ENCODE assay signal across 6 worm cellular contexts in genomic region chrIV:11956387-11956786, ce11.
TF ChIP-seq lines count a peak whose summit lies in the region.

No protein-coding gene starts in this region.

TF ChIP-seq in whole organism, L1 larva, 84 proteins besides CTCF, POLR2A, EP300 and RAD21 (continues in another document):
- TF ChIP-seq C04F5.9 (tag; optimal IDR thresholded peaks at IDR 0.05; lab: Kevin White, UChicago): peak; percentile 79
- TF ChIP-seq ets-5 (GFP tag; IDR thresholded peaks at IDR 0.05; lab: Robert Waterston, UW): no peak
- TF ChIP-seq swsn-7 (tag; optimal IDR thresholded peaks at IDR 0.05; lab: Kevin White, UChicago): peak; percentile 83
- TF ChIP-seq unc-86 (tag; optimal IDR thresholded peaks at IDR 0.05; lab: Kevin White, UChicago): no peak
- peak; percentile 94 for TF ChIP-seq nhr-90 (tag; optimal IDR thresholded peaks at IDR 0.05; lab: Kevin White, UChicago; ENCODE audit: poor library complexity)
- no peak for TF ChIP-seq ces-1 (GFP tag; optimal IDR thresholded peaks at IDR 0.05; lab: Kevin White, UChicago)
- TF ChIP-seq mep-1 (tag; optimal IDR thresholded peaks at IDR 0.05; lab: Kevin White, UChicago): peak; percentile 93
- peak; percentile 99 for TF ChIP-seq nhr-20 (tag; optimal IDR thresholded peaks at IDR 0.05; lab: Kevin White, UChicago)
- TF ChIP-seq C34B4.2 (tag; optimal IDR thresholded peaks at IDR 0.05; lab: Kevin White, UChicago): no peak
- peak; percentile 84 for TF ChIP-seq irx-1 (tag; optimal IDR thresholded peaks at IDR 0.05; lab: Kevin White, UChicago)
- TF ChIP-seq elt-2 (tag; optimal IDR thresholded peaks at IDR 0.05; lab: Kevin White, UChicago): peak; percentile 70
- peak; percentile 90 for TF ChIP-seq tbx-2 (tag; optimal IDR thresholded peaks at IDR 0.05; lab: Kevin White, UChicago)
- TF ChIP-seq egl-27 (tag; optimal IDR thresholded peaks at IDR 0.05; lab: Kevin White, UChicago): peak; percentile 43 to 78
- TF ChIP-seq efl-1 (optimal IDR thresholded peaks at IDR 0.05; lab: Kevin White, UChicago): peak; percentile 78 to 79
- TF ChIP-seq efl-1 (GFP tag; optimal IDR thresholded peaks at IDR 0.05 in 1 of 2; lab: Kevin White, UChicago): peak; percentile 42 to 96

TF ChIP-seq in whole organism, L2 larva, 48 proteins besides CTCF, POLR2A, EP300 and RAD21 (continues in another document):
- TF ChIP-seq nhr-77 (tag; optimal IDR thresholded peaks at IDR 0.05; lab: Kevin White, UChicago) (peak; percentile 59), gmeb-1 (tag; optimal IDR thresholded peaks at IDR 0.05; lab: Kevin White, UChicago) (peak; percentile 83), sma-3 (GFP tag; optimal IDR thresholded peaks at IDR 0.05; lab: Kevin White, UChicago) (peak; percentile 95), elt-3 (tag; optimal IDR thresholded peaks at IDR 0.05; lab: Kevin White, UChicago) (no peak), ztf-4 (tag; optimal IDR thresholded peaks at IDR 0.05; lab: Kevin White, UChicago) (peak; percentile 93), nhr-6 (tag; optimal IDR thresholded peaks at IDR 0.05; lab: Kevin White, UChicago) (peak; percentile 85), zag-1 (tag; optimal IDR thresholded peaks at IDR 0.05; lab: Kevin White, UChicago) (no peak), lin-11 (tag; optimal IDR thresholded peaks at IDR 0.05; lab: Kevin White, UChicago) (no peak), lsy-2 (tag; optimal IDR thresholded peaks at IDR 0.05; lab: Kevin White, UChicago) (peak in 1 of 2 experiments; percentile 82), nhr-25 (tag; optimal IDR thresholded peaks at IDR 0.05; lab: Kevin White, UChicago) (peak; percentile 98), F13H6.1 (tag; optimal IDR thresholded peaks at IDR 0.05; lab: Kevin White, UChicago) (peak; percentile 96), dmd-4 (tag; optimal IDR thresholded peaks at IDR 0.05; lab: Kevin White, UChicago) (no peak), mbf-1 (tag; optimal IDR thresholded peaks at IDR 0.05; lab: Kevin White, UChicago) (no peak), lin-39 (tag; optimal IDR thresholded peaks at IDR 0.05; lab: Kevin White, UChicago) (no peak), mab-5 (tag; optimal IDR thresholded peaks at IDR 0.05; lab: Kevin White, UChicago) (peak; percentile 74), nhr-10 (tag; optimal IDR thresholded peaks at IDR 0.05; lab: Kevin White, UChicago) (no peak)

TF ChIP-seq in whole organism, L3 larva, 47 proteins besides CTCF, POLR2A, EP300 and RAD21 (continues in another document):
- TF ChIP-seq jun-1 (tag; optimal IDR thresholded peaks at IDR 0.05; lab: Kevin White, UChicago) (peak; percentile 88), nhr-76 (tag; optimal IDR thresholded peaks at IDR 0.05; lab: Kevin White, UChicago) (no peak), R02D3.7 (tag; optimal IDR thresholded peaks at IDR 0.05; lab: Kevin White, UChicago) (peak; percentile 27), elt-2 (tag; optimal IDR thresholded peaks at IDR 0.05; lab: Kevin White, UChicago) (peak; percentile 89), lin-15B (tag; optimal IDR thresholded peaks at IDR 0.05; lab: Kevin White, UChicago) (peak; percentile 37), ztf-4 (tag; optimal IDR thresholded peaks at IDR 0.05; lab: Kevin White, UChicago) (no peak), ztf-11 (tag; optimal IDR thresholded peaks at IDR 0.05; lab: Kevin White, UChicago) (no peak), nhr-43 (tag; optimal IDR thresholded peaks at IDR 0.05; lab: Kevin White, UChicago; ENCODE audit: poor library complexity, severe bottlenecking) (peak; percentile 98), nhr-28 (tag; optimal IDR thresholded peaks at IDR 0.05; lab: Kevin White, UChicago) (peak; percentile 57), unc-39 (tag; optimal IDR thresholded peaks at IDR 0.05; lab: Kevin White, UChicago) (no peak), pqm-1 (tag; optimal IDR thresholded peaks at IDR 0.05; lab: Kevin White, UChicago) (peak; percentile 62), tbx-2 (tag; optimal IDR thresholded peaks at IDR 0.05; lab: Kevin White, UChicago) (peak; percentile 57), egl-27 (tag; optimal IDR thresholded peaks at IDR 0.05; lab: Kevin White, UChicago) (peak; percentile 68), elt-1 (tag; optimal IDR thresholded peaks at IDR 0.05; lab: Kevin White, UChicago) (peak; percentile 60), nhr-23 (tag; optimal IDR thresholded peaks at IDR 0.05; lab: Kevin White, UChicago) (peak; percentile 93), unc-62 (GFP tag; optimal IDR thresholded peaks at IDR 0.05; lab: Kevin White, UChicago) (peak; percentile 81)

TF ChIP-seq in whole organism, L4 larva, 104 proteins besides CTCF, POLR2A, EP300 and RAD21 (continues in another document):
- TF ChIP-seq mes-2 (tag; optimal IDR thresholded peaks at IDR 0.05; lab: Kevin White, UChicago; ENCODE audit: poor library complexity, severe bottlenecking) (peak; percentile 62), nhr-10 (tag; optimal IDR thresholded peaks at IDR 0.05; lab: Kevin White, UChicago) (peak; percentile 69), madf-5 (GFP tag; IDR thresholded peaks at IDR 0.05; lab: Robert Waterston, UW) (peak in 1 of 2 experiments; percentile 61; a peak in 1 of 4 replicates), php-3 (GFP tag; IDR thresholded peaks at IDR 0.05; lab: Robert Waterston, UW) (peak; percentile 65), T26A8.4 (GFP tag; IDR thresholded peaks at IDR 0.05; lab: Robert Waterston, UW) (peak; percentile 60; the same call in 1 of the 2 replicates), nhr-25 (tag; optimal IDR thresholded peaks at IDR 0.05; lab: Kevin White, UChicago; ENCODE audit: borderline replicate concordance, insufficient read depth) (peak; percentile 80), mxl-3 (GFP tag; optimal IDR thresholded peaks at IDR 0.05; lab: Kevin White, UChicago) (peak; percentile 99), ceh-20 (GFP tag; IDR thresholded peaks at IDR 0.05; lab: Robert Waterston, UW) (peak; percentile 91), ces-1 (GFP tag; optimal IDR thresholded peaks at IDR 0.05; lab: Kevin White, UChicago) (no peak), lir-3 (tag; optimal IDR thresholded peaks at IDR 0.05; lab: Kevin White, UChicago) (no peak), nhr-48 (tag; optimal IDR thresholded peaks at IDR 0.05; lab: Kevin White, UChicago) (peak; percentile 97), vab-7 (GFP tag; IDR thresholded peaks at IDR 0.05; lab: Robert Waterston, UW) (no peak), dmd-6 (GFP tag; IDR thresholded peaks at IDR 0.05; lab: Robert Waterston, UW) (peak; percentile 99), duxl-1 (tag; optimal IDR thresholded peaks at IDR 0.05; lab: Kevin White, UChicago; ENCODE audit: poor library complexity) (peak; percentile 48), hmg-1.1 (GFP tag; IDR thresholded peaks at IDR 0.05; lab: Robert Waterston, UW) (peak; percentile 49; the same call in 1 of the 2 replicates)

TF ChIP-seq in whole organism, late embryonic, 69 proteins besides CTCF, POLR2A, EP300 and RAD21:
- TF ChIP-seq hlh-30 (tag; optimal IDR thresholded peaks at IDR 0.05; lab: Kevin White, UChicago; ENCODE audit: insufficient read depth) (peak; percentile 68), unc-42 (tag; optimal IDR thresholded peaks at IDR 0.05; lab: Kevin White, UChicago) (no peak), F13H6.1 (tag; optimal IDR thresholded peaks at IDR 0.05; lab: Kevin White, UChicago) (no peak), pha-4 (tag; optimal IDR thresholded peaks at IDR 0.05; lab: Kevin White, UChicago) (no peak), unc-3 (GFP tag; conservative IDR thresholded peaks at IDR 0.05; lab: Robert Waterston, UW) (no peak), unc-3 (tag; optimal IDR thresholded peaks at IDR 0.05; lab: Kevin White, UChicago) (no peak), unc-86 (tag; optimal IDR thresholded peaks at IDR 0.05; lab: Kevin White, UChicago) (no peak), pqm-1 (tag; optimal IDR thresholded peaks at IDR 0.05; lab: Kevin White, UChicago) (peak; percentile 50), C38D4.7 (GFP tag; optimal IDR thresholded peaks at IDR 0.05; lab: Kevin White, UChicago) (no peak), pax-1 (tag; optimal IDR thresholded peaks at IDR 0.05; lab: Kevin White, UChicago) (no peak), ceh-18 (tag; optimal IDR thresholded peaks at IDR 0.05; lab: Kevin White, UChicago) (peak; percentile 85), tbx-7 (tag; optimal IDR thresholded peaks at IDR 0.05; lab: Kevin White, UChicago) (no peak), unc-55 (GFP tag; optimal IDR thresholded peaks at IDR 0.05; lab: Kevin White, UChicago) (peak; percentile 37)

TF ChIP-seq in whole organism, young adult, 124 proteins besides CTCF, POLR2A, EP300 and RAD21 (continues in another document):
- no peak for TF ChIP-seq lin-35 (GFP tag; optimal IDR thresholded peaks at IDR 0.05; lab: Kevin White, UChicago)
- TF ChIP-seq ztf-3 (GFP tag; optimal IDR thresholded peaks at IDR 0.05; lab: Kevin White, UChicago): peak; percentile 70
- peak; percentile 74 for TF ChIP-seq gei-17 (GFP tag; optimal IDR thresholded peaks at IDR 0.05; lab: Kevin White, UChicago)
- TF ChIP-seq F57C9.4 (tag; optimal IDR thresholded peaks at IDR 0.05; lab: Kevin White, UChicago): no peak
- no peak for TF ChIP-seq hrde-1 (tag; optimal IDR thresholded peaks at IDR 0.05; lab: Kevin White, UChicago; ENCODE audit: borderline replicate concordance)
- TF ChIP-seq D2030.7 (GFP tag; IDR thresholded peaks at IDR 0.05; lab: Robert Waterston, UW): no peak
- no peak for TF ChIP-seq madf-6 (GFP tag; IDR thresholded peaks at IDR 0.05; lab: Robert Waterston, UW)
- peak; percentile 83 for TF ChIP-seq madf-10 (tag; optimal IDR thresholded peaks at IDR 0.05; lab: Kevin White, UChicago)
- peak; percentile 7 to 31 for TF ChIP-seq let-607 (tag; optimal IDR thresholded peaks at IDR 0.05; lab: Kevin White, UChicago)
- no peak for TF ChIP-seq dpl-1 (GFP tag; optimal IDR thresholded peaks at IDR 0.05; lab: Kevin White, UChicago)
- TF ChIP-seq ztf-28 (GFP tag; IDR thresholded peaks at IDR 0.05; lab: Robert Waterston, UW): no peak
- TF ChIP-seq Y67H2A.10 (GFP tag; conservative IDR thresholded peaks at IDR 0.05; lab: Robert Waterston, UW): 0 out of 2 replicates have a peak, but pooled peaks have one; percentile 10
- no peak for TF ChIP-seq F55B11.4 (tag; optimal IDR thresholded peaks at IDR 0.05; lab: Kevin White, UChicago; ENCODE audit: borderline replicate concordance, insufficient read depth)
- TF ChIP-seq xnd-1 (tag; optimal IDR thresholded peaks at IDR 0.05; lab: Kevin White, UChicago): no peak
- no peak for TF ChIP-seq sdz-38 (tag; optimal IDR thresholded peaks at IDR 0.05; lab: Kevin White, UChicago)
- TF ChIP-seq hlh-26 (GFP tag; conservative IDR thresholded peaks at IDR 0.05; lab: Robert Waterston, UW): no peak
- TF ChIP-seq mes-4 (tag; optimal IDR thresholded peaks at IDR 0.05; lab: Kevin White, UChicago): no peak
- TF ChIP-seq ztf-26 (tag; optimal IDR thresholded peaks at IDR 0.05; lab: Kevin White, UChicago): peak; percentile 97
- peak; percentile 29; the same call in 1 of the 2 replicates for TF ChIP-seq egrh-3 (GFP tag; IDR thresholded peaks at IDR 0.05; lab: Robert Waterston, UW)
- TF ChIP-seq sea-2 (GFP tag; IDR thresholded peaks at IDR 0.05; lab: Robert Waterston, UW): peak; percentile 36; the same call in 1 of the 2 replicates
- TF ChIP-seq akir-1 (GFP tag; optimal IDR thresholded peaks at IDR 0.05; lab: Kevin White, UChicago): peak; percentile 32
- peak; percentile 73 for TF ChIP-seq dpff-1 (tag; optimal IDR thresholded peaks at IDR 0.05; lab: Kevin White, UChicago)
- no peak for TF ChIP-seq aptf-3 (GFP tag; IDR thresholded peaks at IDR 0.05; lab: Robert Waterston, UW)
- TF ChIP-seq attf-6 (GFP tag; IDR thresholded peaks at IDR 0.05; lab: Robert Waterston, UW): no peak
